Fruit fly (Drosophila melanogaster) whole organism, embryonic: Measurements from ENCODE around the gene MED15.

Experiments
- Ada2b ChIP-seq: fragments of 200-800 bp; sonication (Bioruptor generic); IDR thresholded peaks from 2 replicates; pipeline ENCODE4 v1.3.6; 2022; ENCODE audit warnings: missing biosample characterization, missing genetic modification characterization
- Aef1 ChIP-seq: fragments of 200-800 bp; sonication (Bioruptor generic); IDR thresholded peaks from 3 replicates; pipeline ENCODE4 v1.3.6; 2022; ENCODE audit warnings: missing biosample characterization, missing genetic modification characterization
- Antp ChIP-seq: fragments of 200-800 bp; sonication (Bioruptor generic); optimal IDR thresholded peaks from 3 replicates; lab custom pipeline; 2016; ENCODE audit warnings: missing biosample characterization, missing genetic modification characterization
- Blimp-1 ChIP-seq: fragments of 200-800 bp; sonication (Bioruptor generic); optimal IDR thresholded peaks from 3 replicates; lab custom pipeline; 2018; ENCODE audit warnings: missing biosample characterization, missing genetic modification characterization, mild to moderate bottlenecking, moderate library complexity, missing genetic modification reagents
- C15 ChIP-seq: fragments of 200-800 bp; sonication (Bioruptor generic); IDR thresholded peaks from 3 replicates; pipeline ENCODE4 v1.3.6; 2022; ENCODE audit warnings: missing biosample characterization, missing genetic modification characterization
- CG14050 ChIP-seq: fragments of 200-800 bp; sonication (Bioruptor generic); IDR thresholded peaks from 3 replicates; pipeline ENCODE4 v1.3.6; 2022; ENCODE audit warnings: missing biosample characterization, missing genetic modification characterization
- CG14441 ChIP-seq: fragments of 200-800 bp; sonication (Bioruptor generic); IDR thresholded peaks from 2 replicates; pipeline ENCODE4 v1.3.6; 2022; ENCODE audit warnings: missing biosample characterization, missing genetic modification characterization
- CG16779 ChIP-seq: fragments of 200-800 bp; sonication (Bioruptor generic); IDR thresholded peaks from 2 replicates; pipeline ENCODE4 v1.3.6; 2022; ENCODE audit warnings: missing biosample characterization, missing genetic modification characterization
- CG17612 ChIP-seq: fragments of 200-800 bp; sonication (Bioruptor generic); IDR thresholded peaks from 2 replicates; pipeline ENCODE4 v1.3.6; 2022; ENCODE audit warnings: missing biosample characterization, missing genetic modification characterization
- CG2116 ChIP-seq: fragments of 200-800 bp; sonication (Bioruptor generic); optimal IDR thresholded peaks from 3 replicates; lab custom pipeline; 2018; ENCODE audit warnings: missing biosample characterization, mild to moderate bottlenecking, missing genetic modification characterization
- CG3065 ChIP-seq: fragments of 200-800 bp; sonication (Bioruptor generic); optimal IDR thresholded peaks from 2 replicates; lab custom pipeline; 2016; ENCODE audit warnings: missing biosample characterization, missing genetic modification characterization
- CG31388 ChIP-seq: fragments of 200-800 bp; sonication (Bioruptor generic); optimal IDR thresholded peaks from 2 replicates; lab custom pipeline; 2016; ENCODE audit warnings: missing biosample characterization, missing genetic modification characterization
- CG43689 ChIP-seq: fragments of 200-800 bp; sonication (Bioruptor generic); IDR thresholded peaks from 2 replicates; pipeline ENCODE4 v1.3.6; 2022; ENCODE audit warnings: missing biosample characterization, missing genetic modification characterization
- CG5180 ChIP-seq: fragments of 200-800 bp; sonication (Bioruptor generic); optimal IDR thresholded peaks from 3 replicates; lab custom pipeline; 2017; ENCODE audit warnings: missing biosample characterization, missing genetic modification characterization, mild to moderate bottlenecking, moderate library complexity, missing genetic modification reagents
- CG6272 ChIP-seq: fragments of 200-800 bp; sonication (Bioruptor generic); IDR thresholded peaks from 2 replicates; pipeline ENCODE4 v1.3.6; 2022; ENCODE audit warnings: missing biosample characterization, missing genetic modification characterization
- CG6654 ChIP-seq: fragments of 200-800 bp; sonication (Bioruptor generic); optimal IDR thresholded peaks from 2 replicates; lab custom pipeline; 2017; ENCODE audit warnings: missing biosample characterization, mild to moderate bottlenecking, missing genetic modification characterization
- CG6765 ChIP-seq: fragments of 200-800 bp; sonication (Bioruptor generic); optimal IDR thresholded peaks from 3 replicates; lab custom pipeline; 2017; ENCODE audit warnings: missing biosample characterization, mild to moderate bottlenecking, missing genetic modification characterization
- CG6791 ChIP-seq: fragments of 200-800 bp; sonication (Bioruptor generic); IDR thresholded peaks from 3 replicates; pipeline ENCODE4 v1.3.6; 2022; ENCODE audit warnings: missing biosample characterization, missing genetic modification characterization; ENCODE audit not compliant: partially characterized antibody
- CG7786 ChIP-seq: fragments of 200-800 bp; sonication (Bioruptor generic); optimal IDR thresholded peaks from 2 replicates; lab custom pipeline; 2016; ENCODE audit warnings: missing biosample characterization, missing genetic modification characterization
- CG8924 ChIP-seq: fragments of 200-800 bp; optimal IDR thresholded peaks from 3 replicates; lab custom pipeline; 2019; ENCODE audit warnings: missing biosample characterization, mild to moderate bottlenecking, missing genetic modification characterization, moderate library complexity
- D ChIP-seq, 2 experiments: fragments of 200-800 bp in 1 of 2; fragments of >200 bp in 1 of 2; sonication (Bioruptor generic) in 1 of 2; optimal IDR thresholded peaks; 2 replicates in 1 of 2; 3 replicates in 1 of 2; lab custom pipeline; 2017; ENCODE audit warnings: mild to moderate bottlenecking in 1 of 2, missing biosample characterization in 1 of 2, missing genetic modification characterization in 1 of 2, missing genetic modification reagents in 1 of 2
- Doc2 ChIP-seq: fragments of 200-800 bp; sonication (Bioruptor generic); IDR thresholded peaks from 2 replicates; pipeline ENCODE4 v1.3.6; 2022; ENCODE audit warnings: missing biosample characterization, missing genetic modification characterization
- Doc3 ChIP-seq: fragments of 200-800 bp; sonication (Bioruptor generic); IDR thresholded peaks from 3 replicates; pipeline ENCODE4 v1.3.6; 2022; ENCODE audit warnings: missing biosample characterization, missing genetic modification characterization; ENCODE audit not compliant: partially characterized antibody
- Hmx ChIP-seq: fragments of 200-800 bp; sonication (Bioruptor generic); optimal IDR thresholded peaks from 2 replicates; lab custom pipeline; 2016; ENCODE audit warnings: missing biosample characterization, missing genetic modification characterization
- Hr51 ChIP-seq, 2 experiments: fragments of 200-800 bp; sonication (Bioruptor generic); optimal IDR thresholded peaks; 2 replicates in 1 of 2; 3 replicates in 1 of 2; lab custom pipeline; 2016 to 2018; ENCODE audit warnings: missing biosample characterization in 2 of 2, missing genetic modification characterization in 2 of 2, mild to moderate bottlenecking in 1 of 2, moderate library complexity in 1 of 2
- Mes4 ChIP-seq: fragments of 200-800 bp; sonication (Bioruptor generic); optimal IDR thresholded peaks from 2 replicates; lab custom pipeline; 2016; ENCODE audit warnings: missing biosample characterization, missing genetic modification characterization
- Ravus ChIP-seq: fragments of 200-800 bp; sonication (Bioruptor generic); IDR thresholded peaks from 2 replicates; pipeline ENCODE4 v1.3.6; 2022; ENCODE audit warnings: missing biosample characterization, missing genetic modification characterization
- Sin3A ChIP-seq: fragments of >200 bp; optimal IDR thresholded peaks from 2 replicates; lab custom pipeline; 2018
- Sox100B ChIP-seq: fragments of 200-800 bp; sonication (Bioruptor generic); optimal IDR thresholded peaks from 3 replicates; lab custom pipeline; 2018; ENCODE audit warnings: missing biosample characterization, mild to moderate bottlenecking, missing genetic modification characterization
- Sox102F ChIP-seq: fragments of 200-800 bp; sonication (Bioruptor generic); optimal IDR thresholded peaks from 2 replicates; lab custom pipeline; 2018; ENCODE audit warnings: missing biosample characterization, mild to moderate bottlenecking, missing genetic modification characterization, moderate library complexity
- bigmax ChIP-seq: fragments of 200-800 bp; sonication (Bioruptor generic); optimal IDR thresholded peaks from 2 replicates; lab custom pipeline; 2018; ENCODE audit warnings: missing biosample characterization, mild to moderate bottlenecking, missing genetic modification characterization
- bsh ChIP-seq, 2 experiments: fragments of 200-800 bp; sonication (Bioruptor generic); optimal IDR thresholded peaks; 2 replicates each; lab custom pipeline; 2017 to 2018; ENCODE audit warnings: mild to moderate bottlenecking in 2 of 2, missing biosample characterization in 2 of 2, missing genetic modification characterization in 2 of 2, moderate library complexity in 1 of 2
- caup ChIP-seq: fragments of 200-800 bp; sonication (Bioruptor generic); optimal IDR thresholded peaks from 3 replicates; lab custom pipeline; 2017; ENCODE audit warnings: missing biosample characterization, mild to moderate bottlenecking, missing genetic modification characterization, moderate library complexity; ENCODE audit not compliant: severe bottlenecking
- esg ChIP-seq: fragments of 200-800 bp; sonication (Bioruptor generic); conservative IDR thresholded peaks from 2 replicates; pipeline ENCODE4 v1.3.6; 2022; ENCODE audit warnings: missing biosample characterization, missing genetic modification characterization
- eve ChIP-seq, 2 experiments: fragments of >200 bp; optimal IDR thresholded peaks; 2 replicates each; lab custom pipeline; 2017; ENCODE audit warnings: missing biosample characterization in 2 of 2, missing genetic modification characterization in 2 of 2
- fd102C ChIP-seq: fragments of 200-800 bp; sonication (Bioruptor generic); optimal IDR thresholded peaks from 2 replicates; lab custom pipeline; 2018; ENCODE audit warnings: missing biosample characterization, mild to moderate bottlenecking, missing genetic modification characterization, moderate library complexity
- fd64A ChIP-seq: fragments of 200-800 bp; sonication (Bioruptor generic); optimal IDR thresholded peaks from 3 replicates; lab custom pipeline; 2018; ENCODE audit warnings: missing biosample characterization, mild to moderate bottlenecking, missing genetic modification characterization
- ftz-f1 ChIP-seq: fragments of 200-800 bp; sonication (Bioruptor generic); optimal IDR thresholded peaks from 2 replicates; lab custom pipeline; 2016; ENCODE audit warnings: missing biosample characterization, missing genetic modification characterization
- gcm2 ChIP-seq: fragments of 200-800 bp; sonication (Bioruptor generic); optimal IDR thresholded peaks from 2 replicates; lab custom pipeline; 2016; ENCODE audit warnings: missing biosample characterization, missing genetic modification characterization
- insv ChIP-seq, 2 experiments: fragments of 200-800 bp; sonication (Bioruptor generic); optimal IDR thresholded peaks; 3 replicates each; lab custom pipeline; 2016 to 2018; ENCODE audit warnings: missing biosample characterization in 2 of 2, missing genetic modification characterization in 2 of 2
- lilli ChIP-seq: fragments of 200-800 bp; sonication (Bioruptor generic); optimal IDR thresholded peaks from 3 replicates; lab custom pipeline; 2016; ENCODE audit warnings: missing biosample characterization, missing genetic modification characterization
- lola ChIP-seq, 3 experiments: fragments of >200 bp in 2 of 3; fragments of 200-800 bp in 1 of 3; sonication (Bioruptor generic) in 1 of 3; optimal IDR thresholded peaks; 2 replicates each; lab custom pipeline; 2017 to 2019; ENCODE audit warnings: missing biosample characterization in 3 of 3, missing genetic modification characterization in 3 of 3, mild to moderate bottlenecking in 1 of 3, moderate library complexity in 1 of 3
- mld ChIP-seq: fragments of 200-800 bp; sonication (Bioruptor generic); IDR thresholded peaks from 3 replicates; pipeline ENCODE4 v1.3.6; 2022; ENCODE audit warnings: missing biosample characterization, missing genetic modification characterization; ENCODE audit not compliant: partially characterized antibody
- pan ChIP-seq, 4 experiments: fragments of >200 bp in 3 of 4; fragments of 200-800 bp in 1 of 4; sonication (Bioruptor generic) in 1 of 4; optimal IDR thresholded peaks in 3 of 4; IDR thresholded peaks in 1 of 4; 2 replicates each; pipeline versions ENCODE4 v1.3.6 to Lab custom; 2017 to 2022; ENCODE audit warnings: missing biosample characterization in 2 of 4, missing genetic modification characterization in 2 of 4, mixed read lengths in 1 of 4
- ssp ChIP-seq: fragments of 200-800 bp; sonication (Bioruptor generic); IDR thresholded peaks from 2 replicates; pipeline ENCODE4 v1.3.6; 2022; ENCODE audit warnings: missing biosample characterization, missing genetic modification characterization
- toy ChIP-seq: fragments of 200-800 bp; sonication (Bioruptor generic); IDR thresholded peaks from 2 replicates; pipeline ENCODE4 v1.3.6; 2022; ENCODE audit warnings: missing biosample characterization, missing genetic modification characterization
- yki ChIP-seq: fragments of >200 bp; optimal IDR thresholded peaks from 3 replicates; lab custom pipeline; 2018
- zfh1 ChIP-seq: fragments of 200-800 bp; sonication (Bioruptor generic); IDR thresholded peaks from 3 replicates; pipeline ENCODE4 v1.3.6; 2022; ENCODE audit warnings: missing biosample characterization, missing genetic modification characterization

The MED15 gene

DNA sequence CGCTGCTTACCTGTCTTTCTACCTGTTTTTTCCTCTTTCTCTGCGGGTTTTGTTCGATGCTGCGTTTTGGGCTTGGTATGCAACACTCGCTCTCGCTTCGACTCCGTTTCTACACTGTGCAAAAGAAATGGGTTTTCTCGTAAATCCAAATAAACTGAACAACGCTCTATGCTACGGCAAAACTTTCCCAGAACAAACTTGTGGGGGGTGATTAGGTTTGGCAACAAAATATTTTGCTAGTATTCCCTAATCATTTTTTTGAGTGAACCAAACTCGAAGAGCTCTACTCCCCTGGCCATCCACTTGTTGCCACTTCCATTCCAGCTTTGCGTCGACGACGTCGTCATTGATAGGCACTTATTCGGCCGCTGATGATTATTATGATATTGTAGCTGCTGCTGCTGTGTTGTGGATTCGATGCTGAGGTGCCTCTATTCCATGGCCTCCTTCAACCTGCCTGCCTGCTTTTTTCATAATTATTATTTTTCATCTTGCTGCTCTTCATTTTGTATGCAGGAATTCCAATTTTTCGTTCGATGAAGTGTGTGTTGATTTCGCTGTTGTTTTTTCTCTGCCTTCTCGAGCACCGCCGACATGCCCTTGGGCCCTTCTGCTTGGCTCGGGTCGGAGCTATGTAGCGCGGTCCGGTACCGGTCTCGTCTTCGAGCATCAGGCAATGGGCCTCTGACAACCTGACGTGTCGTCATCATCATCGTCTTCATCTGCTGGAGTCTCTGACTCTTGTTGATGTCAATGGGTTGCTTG is 30.7 kb upstream of the MED15 start (continued):
- TF ChIP-seq caup (GFP tag; lab: Kevin White, UChicago) (peak; percentile 15), bigmax (no peak), Aef1 (GFP tag; lab: Robert Waterston, UW) (peak; percentile 67), insv (GFP tag; optimal IDR thresholded peaks at IDR 0.05; lab: Kevin White, UChicago) (no peak), lilli (peak; percentile 74), CG3065 (GFP tag; lab: Kevin White, UChicago) (peak; percentile 58), CG6765 (no peak), fd64A (GFP tag; lab: Kevin White, UChicago) (peak; percentile 76), CG6654 (GFP tag; lab: Kevin White, UChicago) (peak; percentile 42), Hmx (no peak), bsh (GFP tag; optimal IDR thresholded peaks at IDR 0.05; lab: Kevin White, UChicago) (peak; percentile 88 to 89), CG6791 (GFP tag; lab: Robert Waterston, UW) (no peak), ssp (GFP tag; lab: Robert Waterston, UW) (peak; percentile 70), CG14441 (GFP tag; lab: Robert Waterston, UW) (peak; percentile 79), Doc2 (GFP tag; lab: Robert Waterston, UW) (no peak), CG31388 (peak; percentile 43), Sox102F (GFP tag; lab: Kevin White, UChicago) (peak; percentile 90), CG43689 (GFP tag; lab: Robert Waterston, UW) (peak; percentile 28; the same call in 1 of the 2 replicates), Sox100B (no peak), CG7786 (peak; percentile 80), esg (GFP tag; lab: Robert Waterston, UW) (peak; percentile 87), Sin3A (lab: Kevin White, UChicago) (no peak), Blimp-1 (peak; percentile 84), fd102C (GFP tag; lab: Kevin White, UChicago) (peak; percentile 68), pan (optimal IDR thresholded peaks at IDR 0.05; lab: Kevin White, UChicago) (no peak), pan (GFP tag; optimal IDR thresholded peaks at IDR 0.05 in 1 of 2, IDR thresholded peaks at IDR 0.05 in 1 of 2) (peak in 1 of 2 experiments; percentile 85), Doc3 (GFP tag; lab: Robert Waterston, UW) (no peak), CG8924 (tag; lab: Kevin White, UChicago) (peak; percentile 84), lola (GFP tag; optimal IDR thresholded peaks at IDR 0.05; lab: Kevin White, UChicago) (peak in 1 of 3 experiments; percentile 82), D (optimal IDR thresholded peaks at IDR 0.05; lab: Kevin White, UChicago) (no peak), D (GFP tag; optimal IDR thresholded peaks at IDR 0.05; lab: Kevin White, UChicago) (peak; percentile 82), CG6272 (GFP tag; lab: Robert Waterston, UW) (peak; percentile 65), toy (no peak), yki (lab: Kevin White, UChicago) (no peak), C15 (GFP tag; lab: Robert Waterston, UW) (no peak), ftz-f1 (GFP tag; lab: Kevin White, UChicago) (peak; percentile 20), CG5180 (GFP tag; lab: Kevin White, UChicago) (peak; percentile 78), CG16779 (GFP tag; lab: Robert Waterston, UW) (0 out of 2 replicates have a peak, but pooled peaks have one; percentile 39), Mes4 (peak; percentile 80), CG14050 (GFP tag; lab: Robert Waterston, UW) (peak; percentile 68; the same call in 2 of the 3 replicates), mld (GFP tag; lab: Robert Waterston, UW) (no peak), CG2116 (GFP tag; lab: Kevin White, UChicago) (peak; percentile 44), eve (GFP tag; optimal IDR thresholded peaks at IDR 0.05; lab: Kevin White, UChicago) (no peak), Hr51 (GFP tag; optimal IDR thresholded peaks at IDR 0.05; lab: Kevin White, UChicago) (peak in 1 of 2 experiments; percentile 68), Ravus (GFP tag; lab: Robert Waterston, UW) (no peak), Antp (peak; percentile 89), gcm2 (GFP tag; lab: Kevin White, UChicago) (no peak), CG17612 (GFP tag; lab: Robert Waterston, UW) (0 out of 2 replicates have a peak, but pooled peaks have one; percentile 23), Ada2b (GFP tag; lab: Robert Waterston, UW) (peak; percentile 49), zfh1 (peak; percentile 94)
